Fruit fly (Drosophila melanogaster) whole organism, wandering third instar larva: Measurements from ENCODE around the gene CG31223.
A peak's percentile ranks its signal among the peaks of the same experiment; 100 is the strongest.

Source experiments
- CG32264 ChIP-seq: fragments of 200-800 bp; sonication (Bioruptor generic); optimal IDR thresholded peaks from 2 replicates; lab custom pipeline; 2016; ENCODE audit warnings: missing biosample characterization, missing genetic modification characterization
- Dfd ChIP-seq: fragments of >200 bp; optimal IDR thresholded peaks from 2 replicates; lab custom pipeline; 2017; ENCODE audit warnings: missing biosample characterization, missing genetic modification characterization
- Dif ChIP-seq: fragments of 200-275, 200-300 bp; sonication (Bioruptor generic); optimal IDR thresholded peaks from 2 replicates; lab custom pipeline; 2018; ENCODE audit warnings: missing biosample characterization, missing genetic modification characterization; ENCODE audit not compliant: partially characterized antibody
- Myc ChIP-seq: fragments of >200 bp; optimal IDR thresholded peaks from 2 replicates; lab custom pipeline; 2017
- N ChIP-seq: fragments of >200 bp; optimal IDR thresholded peaks from 2 replicates; lab custom pipeline; 2018; ENCODE audit warnings: missing biosample characterization, missing external identifiers, missing genetic modification characterization
- OdsH ChIP-seq: fragments of 200-800 bp; sonication (Bioruptor generic); optimal IDR thresholded peaks from 2 replicates; lab custom pipeline; 2016; ENCODE audit warnings: missing biosample characterization, mild to moderate bottlenecking, missing genetic modification characterization
- Vsx2 ChIP-seq: fragments of 200-300, 225-300 bp; sonication (Bioruptor generic); optimal IDR thresholded peaks from 2 replicates; lab custom pipeline; 2018; ENCODE audit warnings: missing biosample characterization, missing genetic modification characterization; ENCODE audit not compliant: partially characterized antibody
- fru ChIP-seq: fragments of 200-800 bp; sonication (Bioruptor generic); optimal IDR thresholded peaks from 3 replicates; lab custom pipeline; 2016; ENCODE audit warnings: missing biosample characterization, mild to moderate bottlenecking, missing genetic modification characterization
- h ChIP-seq: fragments of 200-800 bp; sonication (Bioruptor generic); optimal IDR thresholded peaks from 3 replicates; lab custom pipeline; 2016; ENCODE audit warnings: missing biosample characterization, mild to moderate bottlenecking, missing genetic modification characterization
- lola ChIP-seq: fragments of >200 bp; optimal IDR thresholded peaks from 2 replicates; lab custom pipeline; 2017; ENCODE audit warnings: missing biosample characterization, missing genetic modification characterization
- pan ChIP-seq: fragments of >200 bp; optimal IDR thresholded peaks from 2 replicates; lab custom pipeline; 2017
- psq ChIP-seq: fragments of 200-800 bp; sonication (Bioruptor generic); optimal IDR thresholded peaks from 3 replicates; lab custom pipeline; 2017; ENCODE audit warnings: missing biosample characterization, mild to moderate bottlenecking, missing genetic modification characterization, moderate library complexity

DNA sequence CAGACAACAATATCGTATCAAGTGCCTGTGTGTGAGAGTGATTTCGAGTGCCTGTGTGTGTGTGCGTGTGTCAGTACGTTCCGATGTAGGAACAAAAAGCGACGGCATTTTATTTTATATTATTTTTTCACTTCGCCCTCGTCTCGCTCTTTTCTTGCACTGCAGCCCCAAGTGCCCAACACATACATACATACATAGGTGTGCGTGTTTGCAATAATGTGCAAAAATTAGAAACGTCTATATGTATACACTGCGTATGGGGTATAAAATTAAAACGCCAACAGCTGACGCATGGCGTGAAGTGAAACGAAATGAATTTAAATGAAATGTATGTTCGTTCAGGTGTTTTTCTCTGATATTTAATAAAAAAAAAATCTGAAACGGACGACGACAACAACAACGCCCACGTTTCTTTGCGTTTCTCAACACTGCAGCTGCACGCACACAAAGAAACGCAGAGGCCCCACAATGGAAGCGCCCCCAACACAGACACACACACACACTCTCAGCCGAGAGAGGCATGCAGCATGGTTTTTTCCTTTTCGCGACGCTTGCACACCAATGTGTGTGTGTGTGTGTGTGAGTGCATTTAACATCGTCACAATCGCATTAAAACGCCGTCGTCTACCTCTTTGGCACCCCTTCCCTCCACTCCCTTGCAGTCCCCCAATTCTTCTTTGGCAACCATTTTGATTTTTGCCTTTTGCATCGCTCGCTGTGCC is 47.1 kb upstream of the CG31223 start:
- TF ChIP-seq pan (lab: Kevin White, UChicago), result no peak
- TF ChIP-seq h (GFP tag; lab: Kevin White, UChicago), result peak; percentile 67
- no peak for TF ChIP-seq Myc (lab: Kevin White, UChicago)
- TF ChIP-seq Dif (GFP tag; lab: Kevin White, UChicago), result peak; percentile 68
- TF ChIP-seq Dfd (GFP tag; lab: Kevin White, UChicago), result no peak
- TF ChIP-seq psq (GFP tag; lab: Kevin White, UChicago), result peak; percentile 93
- TF ChIP-seq lola (GFP tag; lab: Kevin White, UChicago), result no peak
- TF ChIP-seq fru (GFP tag; lab: Kevin White, UChicago), result peak; percentile 65
- TF ChIP-seq N (GFP tag; lab: Kevin White, UChicago), result peak; percentile 86
- TF ChIP-seq CG32264 (GFP tag; lab: Kevin White, UChicago), result peak; percentile 27
- peak; percentile 15 for TF ChIP-seq Vsx2 (GFP tag; lab: Kevin White, UChicago)
- TF ChIP-seq OdsH, result peak; percentile 53
